Worm (Caenorhabditis elegans) whole organism, young adult: ENCODE measurements around the gene ZK377.15.

ENCODE experiments used
- B0019.2 ChIP-seq: fragments of 200-800 bp; sonication (Bioruptor generic); conservative IDR thresholded peaks from 2 replicates; pipeline ENCODE4 v1.3.6; 2022; ENCODE audit warnings: missing genetic modification reagents, missing genetic modification characterization, missing compliant biosample characterization
- B0261.1 ChIP-seq: sonication (generic microtip); optimal IDR thresholded peaks from 2 replicates; lab custom pipeline; 2016; ENCODE audit warnings: mild to moderate bottlenecking, missing genetic modification characterization, moderate library complexity, missing compliant biosample characterization
- F22D6.2 ChIP-seq: sonication (generic microtip); optimal IDR thresholded peaks from 2 replicates; lab custom pipeline; 2016; ENCODE audit warnings: mild to moderate bottlenecking, missing genetic modification characterization, missing compliant biosample characterization
- F57A8.1 ChIP-seq: fragments of 200-800 bp; sonication (Bioruptor generic); optimal IDR thresholded peaks from 2 replicates; lab custom pipeline; 2018; ENCODE audit warnings: mild to moderate bottlenecking, missing genetic modification characterization, moderate library complexity, missing compliant biosample characterization
- F57C9.4 ChIP-seq: sonication (generic microtip); optimal IDR thresholded peaks from 2 replicates; lab custom pipeline; 2017; ENCODE audit warnings: mild to moderate bottlenecking, missing genetic modification characterization, missing compliant biosample characterization
- K11D2.4 ChIP-seq: fragments of 200-800 bp; sonication (Bioruptor generic); IDR thresholded peaks from 2 replicates; pipeline ENCODE4 v1.3.6; 2022; ENCODE audit warnings: missing genetic modification reagents, missing genetic modification characterization, missing compliant biosample characterization
- Y53F4B.3 ChIP-seq: fragments of 200-800 bp; sonication (Bioruptor generic); IDR thresholded peaks from 2 replicates; pipeline ENCODE4 v1.3.6; 2022; ENCODE audit warnings: missing genetic modification reagents, missing genetic modification characterization, missing compliant biosample characterization
- ZK185.1 ChIP-seq: sonication (generic microtip); optimal IDR thresholded peaks from 2 replicates; lab custom pipeline; 2016; ENCODE audit warnings: mild to moderate bottlenecking, missing genetic modification characterization, missing compliant biosample characterization; ENCODE audit not compliant: poor library complexity, severe bottlenecking
- ama-1 ChIP-seq, 3 experiments: fragments of 150-350 bp in 1 of 3; sonication (generic microtip) in 2 of 3; optimal IDR thresholded peaks; 2 replicates each; lab custom pipeline; 2014 to 2018; ENCODE audit warnings: missing biosample characterization in 2 of 3, missing genetic modification characterization in 2 of 3, missing genetic modification reagents in 2 of 3
- aptf-2 ChIP-seq: fragments of 200-800 bp; sonication (Bioruptor generic); conservative IDR thresholded peaks from 2 replicates; pipeline ENCODE4 v1.3.6; 2022; ENCODE audit warnings: missing genetic modification reagents, missing genetic modification characterization, missing compliant biosample characterization
- athp-1 ChIP-seq: sonication (generic microtip); optimal IDR thresholded peaks from 2 replicates; lab custom pipeline; 2017; ENCODE audit warnings: mild to moderate bottlenecking, missing genetic modification characterization, missing compliant biosample characterization
- ceh-91 ChIP-seq: fragments of 200-800 bp; sonication (Bioruptor generic); IDR thresholded peaks from 2 replicates; pipeline ENCODE4 v1.3.6; 2022; ENCODE audit warnings: missing genetic modification reagents, missing genetic modification characterization, missing compliant biosample characterization
- die-1 ChIP-seq: sonication (generic microtip); optimal IDR thresholded peaks from 2 replicates; lab custom pipeline; 2016; ENCODE audit warnings: missing genotype, mild to moderate bottlenecking, missing genetic modification characterization, missing compliant biosample characterization
- egl-44 ChIP-seq: fragments of 200-800 bp; sonication (Bioruptor generic); IDR thresholded peaks from 2 replicates; pipeline ENCODE4 v1.3.6; 2022; ENCODE audit warnings: missing genetic modification reagents, missing genetic modification characterization, missing compliant biosample characterization
- egrh-3 ChIP-seq: fragments of 200-800 bp; sonication (Bioruptor generic); IDR thresholded peaks from 2 replicates; pipeline ENCODE4 v1.3.6; 2022; ENCODE audit warnings: missing genetic modification reagents, missing genetic modification characterization, missing compliant biosample characterization
- ets-4 ChIP-seq: fragments of 200-800 bp; sonication (Bioruptor generic); optimal IDR thresholded peaks from 2 replicates; lab custom pipeline; 2018; ENCODE audit warnings: mild to moderate bottlenecking, missing genetic modification characterization, missing compliant biosample characterization
- gei-17 ChIP-seq: fragments of 200-800 bp; sonication (Bioruptor generic); optimal IDR thresholded peaks from 2 replicates; lab custom pipeline; 2018; ENCODE audit warnings: mild to moderate bottlenecking, missing genetic modification characterization, missing compliant biosample characterization
- hmg-1.2 ChIP-seq: fragments of 200-800 bp; sonication (Bioruptor generic); IDR thresholded peaks from 2 replicates; pipeline ENCODE4 v1.3.6; 2022; ENCODE audit warnings: missing genetic modification reagents, missing genetic modification characterization, missing compliant biosample characterization
- hmg-20 ChIP-seq: fragments of 200-800 bp; sonication (Bioruptor generic); IDR thresholded peaks from 2 replicates; pipeline ENCODE4 v1.3.6; 2022; ENCODE audit warnings: missing genetic modification reagents, missing genetic modification characterization, missing compliant biosample characterization
- hsf-1 ChIP-seq: fragments of 200-800 bp; sonication (Bioruptor generic); IDR thresholded peaks from 2 replicates; pipeline ENCODE4 v1.3.6; 2022; ENCODE audit warnings: missing genetic modification reagents, missing genetic modification characterization, missing compliant biosample characterization
- lin-26 ChIP-seq: fragments of 200-800 bp; sonication (Bioruptor generic); IDR thresholded peaks from 2 replicates; pipeline ENCODE4 v1.3.6; 2022; ENCODE audit warnings: missing genetic modification reagents, missing genetic modification characterization, missing compliant biosample characterization
- lin-40 ChIP-seq: sonication (generic microtip); optimal IDR thresholded peaks from 2 replicates; lab custom pipeline; 2016; ENCODE audit warnings: missing genetic modification characterization, mild to moderate bottlenecking, missing compliant biosample characterization, missing genotype, missing genetic modification reagents
- madf-3 ChIP-seq: fragments of 200-800 bp; sonication (Bioruptor generic); IDR thresholded peaks from 2 replicates; pipeline ENCODE4 v1.3.6; 2022; ENCODE audit warnings: missing genetic modification reagents, missing genetic modification characterization, missing compliant biosample characterization
- madf-8 ChIP-seq: fragments of 200-800 bp; sonication (Bioruptor generic); conservative IDR thresholded peaks from 2 replicates; pipeline ENCODE4 v1.3.6; 2022; ENCODE audit warnings: missing genetic modification reagents, missing genetic modification characterization, missing compliant biosample characterization
- mel-28 ChIP-seq: sonication (generic microtip); optimal IDR thresholded peaks from 2 replicates; lab custom pipeline; 2016; ENCODE audit warnings: borderline replicate concordance, mild to moderate bottlenecking, missing genetic modification characterization, missing compliant biosample characterization
- nfyb-1 ChIP-seq: fragments of 200-800 bp; sonication (Bioruptor generic); IDR thresholded peaks from 2 replicates; pipeline ENCODE4 v1.3.6; 2022; ENCODE audit warnings: missing genetic modification reagents, missing genetic modification characterization, missing compliant biosample characterization
- nhr-120 ChIP-seq: fragments of 200-800 bp; sonication (Bioruptor generic); IDR thresholded peaks from 2 replicates; pipeline ENCODE4 v1.3.6; 2022; ENCODE audit warnings: missing genetic modification characterization, missing compliant biosample characterization
- pbrm-1 ChIP-seq: fragments of 200-800 bp; sonication (Bioruptor generic); IDR thresholded peaks from 2 replicates; pipeline ENCODE4 v1.3.6; 2022; ENCODE audit warnings: missing genetic modification reagents, missing genetic modification characterization, missing compliant biosample characterization
- rcor-1 ChIP-seq: fragments of 200-800 bp; sonication (Bioruptor generic); IDR thresholded peaks from 2 replicates; pipeline ENCODE4 v1.3.6; 2022; ENCODE audit warnings: missing genetic modification reagents, missing genetic modification characterization, missing compliant biosample characterization
- rec-8 ChIP-seq, 2 experiments: sonication (generic microtip); optimal IDR thresholded peaks; 2 replicates each; lab custom pipeline; 2016; ENCODE audit warnings: mild to moderate bottlenecking in 2 of 2, missing genetic modification characterization in 2 of 2, missing genetic modification reagents in 2 of 2, missing genotype in 2 of 2, missing biosample characterization in 1 of 2, missing compliant biosample characterization in 1 of 2, moderate library complexity in 1 of 2
- rpc-1 ChIP-seq, 2 experiments: fragments of 150-350 bp in 1 of 2; sonication (generic microtip) in 1 of 2; optimal IDR thresholded peaks; 2 replicates each; lab custom pipeline; 2014 to 2018; ENCODE audit warnings: missing biosample characterization in 1 of 2, missing genetic modification characterization in 1 of 2, missing genetic modification reagents in 1 of 2, missing genotype in 1 of 2
- snpc-1.3 ChIP-seq: sonication (generic microtip); optimal IDR thresholded peaks from 2 replicates; lab custom pipeline; 2017; ENCODE audit warnings: missing genetic modification characterization, mild to moderate bottlenecking, missing compliant biosample characterization, antibody characterized with exemption, moderate library complexity, missing genotype, missing genetic modification reagents; ENCODE audit not compliant: insufficient read depth
- snpc-4 ChIP-seq, 5 experiments: fragments of 150-350 bp in 1 of 5; sonication (generic microtip) in 4 of 5; optimal IDR thresholded peaks; 2 replicates each; lab custom pipeline; 2014 to 2018; ENCODE audit warnings: missing genetic modification characterization in 5 of 5, missing biosample characterization in 3 of 5, antibody characterized with exemption in 2 of 5, mild to moderate bottlenecking in 2 of 5, missing compliant biosample characterization in 2 of 5, missing genotype in 2 of 5, moderate library complexity in 2 of 5, missing genetic modification reagents in 1 of 5
- somi-1 ChIP-seq: fragments of 200-800 bp; sonication (Bioruptor generic); optimal IDR thresholded peaks from 2 replicates; lab custom pipeline; 2018; ENCODE audit warnings: mild to moderate bottlenecking, missing genetic modification characterization, missing compliant biosample characterization
- sptf-2 ChIP-seq: fragments of 200-800 bp; sonication (Bioruptor generic); optimal IDR thresholded peaks from 2 replicates; lab custom pipeline; 2018; ENCODE audit warnings: mild to moderate bottlenecking, missing genetic modification characterization, missing compliant biosample characterization
- unc-130 ChIP-seq: sonication (generic microtip); optimal IDR thresholded peaks from 2 replicates; lab custom pipeline; 2016; ENCODE audit warnings: missing genetic modification reagents, missing genetic modification characterization, missing compliant biosample characterization
- zim-3 ChIP-seq: sonication (generic microtip); optimal IDR thresholded peaks from 2 replicates; lab custom pipeline; 2017; ENCODE audit warnings: mild to moderate bottlenecking, missing genetic modification characterization, moderate library complexity, missing compliant biosample characterization
- ztf-26 ChIP-seq: sonication (generic microtip); optimal IDR thresholded peaks from 2 replicates; lab custom pipeline; 2017; ENCODE audit warnings: missing genetic modification characterization, missing compliant biosample characterization

Gene ZK377.15

ce11 chrX:3495776-3496175 lies 30.1 kb upstream of the ZK377.15 start, which contains the start of gene glt-1:
TSS of gene glt-1 (plus strand) at chrX:3496026.
- TF ChIP-seq hmg-20 (GFP tag; lab: Robert Waterston, UW): no peak
- no peak for TF ChIP-seq sptf-2
- TF ChIP-seq gei-17 (GFP tag; lab: Kevin White, UChicago): no peak
- no peak for TF ChIP-seq athp-1 (tag; lab: Kevin White, UChicago)
- TF ChIP-seq B0019.2 (GFP tag; lab: Robert Waterston, UW): no peak
- no peak for TF ChIP-seq pbrm-1
- no peak for TF ChIP-seq rpc-1 (optimal IDR thresholded peaks at IDR 0.05; lab: Kevin White, UChicago)
- TF ChIP-seq rpc-1 (tag; optimal IDR thresholded peaks at IDR 0.05; lab: Kevin White, UChicago): no peak
- no peak for TF ChIP-seq F57C9.4
- no peak for TF ChIP-seq mel-28 (tag; lab: Kevin White, UChicago)
- TF ChIP-seq hmg-1.2 (GFP tag; lab: Robert Waterston, UW): no peak
- TF ChIP-seq aptf-2 (GFP tag; lab: Robert Waterston, UW): no peak
- TF ChIP-seq ama-1 (optimal IDR thresholded peaks at IDR 0.05; lab: Kevin White, UChicago): no peak
- TF ChIP-seq ama-1 (GFP tag; optimal IDR thresholded peaks at IDR 0.05; lab: Kevin White, UChicago): no peak

- TF ChIP-seq rcor-1 (GFP tag; lab: Robert Waterston, UW): no peak
- TF ChIP-seq nhr-120 (GFP tag; lab: Robert Waterston, UW): no peak
- no peak for TF ChIP-seq F22D6.2 (tag; lab: Kevin White, UChicago)
- TF ChIP-seq ama-1 (optimal IDR thresholded peaks at IDR 0.05; lab: Kevin White, UChicago): no peak
- TF ChIP-seq ama-1 (GFP tag; optimal IDR thresholded peaks at IDR 0.05; lab: Kevin White, UChicago): no peak
- TF ChIP-seq lin-40 (tag; lab: Kevin White, UChicago): no peak
- no peak for TF ChIP-seq ztf-26 (tag; lab: Kevin White, UChicago)
- TF ChIP-seq madf-8 (GFP tag; lab: Robert Waterston, UW): no peak
- TF ChIP-seq pbrm-1: no peak
- no peak for TF ChIP-seq snpc-1.3 (tag; lab: Kevin White, UChicago)
- TF ChIP-seq zim-3 (tag; lab: Kevin White, UChicago): no peak
- TF ChIP-seq, all 124 proteins: peak for 0
These were observed 28.9 kb upstream of the ZK377.15 start for ce11 chrX:3494634-3495033.

ce11 chrX:3492431-3492830 lies 26.7 kb upstream of the ZK377.15 start:
- TF ChIP-seq die-1 (tag; lab: Kevin White, UChicago) (no peak), ets-4 (GFP tag; lab: Kevin White, UChicago) (no peak)

ce11 chrX:3488993-3489392 lies 23.3 kb upstream of the ZK377.15 start, which contains the start of gene C12D12.3:
TSS of gene C12D12.3 (plus strand) at chrX:3489293.
- TF ChIP-seq K11D2.4 (GFP tag; lab: Robert Waterston, UW) (no peak), egl-44 (GFP tag; lab: Robert Waterston, UW) (no peak), egrh-3 (GFP tag; lab: Robert Waterston, UW) (no peak), somi-1 (no peak), snpc-4 (GFP tag; optimal IDR thresholded peaks at IDR 0.05; lab: Kevin White, UChicago) (no peak), snpc-4 (tag; optimal IDR thresholded peaks at IDR 0.05; lab: Kevin White, UChicago) (no peak), pbrm-1 (no peak), ZK185.1 (tag; lab: Kevin White, UChicago) (no peak), hmg-1.2 (GFP tag; lab: Robert Waterston, UW) (no peak), madf-3 (GFP tag; lab: Robert Waterston, UW) (no peak), F57A8.1 (no peak), B0261.1 (tag; lab: Kevin White, UChicago) (no peak), nfyb-1 (GFP tag; lab: Robert Waterston, UW) (no peak), hsf-1 (GFP tag; lab: Robert Waterston, UW) (no peak), lin-26 (GFP tag; lab: Robert Waterston, UW) (no peak), unc-130 (no peak), Y53F4B.3 (no peak), rec-8 (tag; optimal IDR thresholded peaks at IDR 0.05; lab: Kevin White, UChicago) (no peak), ceh-91 (no peak), athp-1 (tag; lab: Kevin White, UChicago) (no peak), F22D6.2 (tag; lab: Kevin White, UChicago) (no peak)
